Fruit fly (Drosophila melanogaster) whole organism, embryonic: ENCODE data around the gene Or88a.
A peak's percentile ranks its signal among the peaks of the same experiment; 100 is the strongest.

Experiments used
- Abd-B ChIP-seq: fragments of 200-800 bp; sonication (Bioruptor generic); optimal IDR thresholded peaks from 2 replicates; lab custom pipeline; 2018; ENCODE audit warnings: missing biosample characterization, mild to moderate bottlenecking, missing genetic modification characterization, moderate library complexity
- Ada2b ChIP-seq: fragments of 200-800 bp; sonication (Bioruptor generic); IDR thresholded peaks from 2 replicates; pipeline ENCODE4 v1.3.6; 2022; ENCODE audit warnings: missing biosample characterization, missing genetic modification characterization
- Antp ChIP-seq: fragments of 200-800 bp; sonication (Bioruptor generic); optimal IDR thresholded peaks from 3 replicates; lab custom pipeline; 2016; ENCODE audit warnings: missing biosample characterization, missing genetic modification characterization
- Blimp-1 ChIP-seq: fragments of 200-800 bp; sonication (Bioruptor generic); optimal IDR thresholded peaks from 3 replicates; lab custom pipeline; 2018; ENCODE audit warnings: missing biosample characterization, missing genetic modification characterization, mild to moderate bottlenecking, moderate library complexity, missing genetic modification reagents
- CG10654 ChIP-seq: fragments of 200-800 bp; sonication (Bioruptor generic); optimal IDR thresholded peaks from 2 replicates; lab custom pipeline; 2016; ENCODE audit warnings: missing biosample characterization, missing genetic modification characterization
- CG11093 ChIP-seq: fragments of 200-800 bp; sonication (Bioruptor generic); IDR thresholded peaks from 3 replicates; pipeline ENCODE4 v1.3.6; 2022; ENCODE audit warnings: missing biosample characterization, missing genetic modification characterization
- CG11247 ChIP-seq: fragments of 200-800 bp; sonication (Bioruptor generic); IDR thresholded peaks from 2 replicates; pipeline ENCODE4 v1.3.6; 2022; ENCODE audit warnings: missing biosample characterization, missing genetic modification characterization
- CG12071 ChIP-seq: fragments of 200-800 bp; sonication (Bioruptor generic); optimal IDR thresholded peaks from 3 replicates; lab custom pipeline; 2018; ENCODE audit warnings: missing biosample characterization, mild to moderate bottlenecking, missing genetic modification characterization
- CG12155 ChIP-seq: fragments of 200-800 bp; sonication (Bioruptor generic); optimal IDR thresholded peaks from 3 replicates; lab custom pipeline; 2016; ENCODE audit warnings: missing biosample characterization, missing genetic modification characterization
- CG12942 ChIP-seq: fragments of 200-800 bp; sonication (Bioruptor generic); optimal IDR thresholded peaks from 3 replicates; lab custom pipeline; 2016; ENCODE audit warnings: missing biosample characterization, missing genetic modification characterization
- CG15514 ChIP-seq: fragments of 200-800 bp; sonication (Bioruptor generic); optimal IDR thresholded peaks from 3 replicates; lab custom pipeline; 2017; ENCODE audit warnings: missing biosample characterization, missing genetic modification characterization, mild to moderate bottlenecking, moderate library complexity, missing genetic modification reagents
- CG17186 ChIP-seq: fragments of 200-800 bp; sonication (Bioruptor generic); optimal IDR thresholded peaks from 3 replicates; lab custom pipeline; 2017; ENCODE audit warnings: missing biosample characterization, missing genetic modification reagents, missing genetic modification characterization
- CG17385 ChIP-seq: fragments of 200-800 bp; sonication (Bioruptor generic); optimal IDR thresholded peaks from 3 replicates; lab custom pipeline; 2018; ENCODE audit warnings: missing biosample characterization, mild to moderate bottlenecking, missing genetic modification characterization
- CG18262 ChIP-seq: fragments of 200-800 bp; optimal IDR thresholded peaks from 3 replicates; lab custom pipeline; 2019; ENCODE audit warnings: missing biosample characterization, mild to moderate bottlenecking, missing genetic modification characterization, moderate library complexity
- CG18476 ChIP-seq: fragments of 200-800 bp; sonication (Bioruptor generic); optimal IDR thresholded peaks from 2 replicates; lab custom pipeline; 2016; ENCODE audit warnings: missing biosample characterization, mild to moderate bottlenecking, missing genetic modification characterization
- CG2129 ChIP-seq: fragments of 200-800 bp; sonication (Bioruptor generic); IDR thresholded peaks from 2 replicates; pipeline ENCODE4 v1.3.6; 2022; ENCODE audit warnings: missing biosample characterization, missing genetic modification characterization; ENCODE audit not compliant: partially characterized antibody
- CG2202 ChIP-seq: fragments of 200-800 bp; sonication (Bioruptor generic); optimal IDR thresholded peaks from 2 replicates; lab custom pipeline; 2018; ENCODE audit warnings: missing biosample characterization, mild to moderate bottlenecking, missing genetic modification characterization
- CG30403 ChIP-seq: fragments of 200-800 bp; sonication (Bioruptor generic); optimal IDR thresholded peaks from 3 replicates; lab custom pipeline; 2016; ENCODE audit warnings: missing biosample characterization, missing genetic modification characterization
- CG31224 ChIP-seq: fragments of 200-800 bp; sonication (Bioruptor generic); IDR thresholded peaks from 2 replicates; pipeline ENCODE4 v1.3.6; 2022; ENCODE audit warnings: missing biosample characterization, missing genetic modification characterization
- CG33557 ChIP-seq: fragments of 200-800 bp; sonication (Bioruptor generic); optimal IDR thresholded peaks from 2 replicates; lab custom pipeline; 2019; ENCODE audit warnings: missing biosample characterization, mild to moderate bottlenecking, missing genetic modification characterization, moderate library complexity
- CG4404 ChIP-seq: fragments of 200-800 bp; sonication (Bioruptor generic); IDR thresholded peaks from 2 replicates; pipeline ENCODE4 v1.3.6; 2022; ENCODE audit warnings: missing biosample characterization, missing genetic modification characterization
- CG5245 ChIP-seq: fragments of 200-800 bp; sonication (Bioruptor generic); optimal IDR thresholded peaks from 3 replicates; lab custom pipeline; 2016; ENCODE audit warnings: missing biosample characterization, missing genetic modification characterization
- CG6813 ChIP-seq: fragments of 200-800 bp; sonication (Bioruptor generic); optimal IDR thresholded peaks from 2 replicates; lab custom pipeline; 2017; ENCODE audit warnings: missing biosample characterization, missing genetic modification characterization, mild to moderate bottlenecking, moderate library complexity, missing genetic modification reagents
- CG8290 ChIP-seq, 3 experiments: fragments of 200-800 bp; sonication (Bioruptor generic); optimal IDR thresholded peaks; 2 replicates each; lab custom pipeline; 2016 to 2019; ENCODE audit warnings: missing biosample characterization in 3 of 3, missing genetic modification characterization in 3 of 3, mild to moderate bottlenecking in 2 of 3, moderate library complexity in 1 of 3
- CG9437 ChIP-seq: fragments of 200-800 bp; sonication (Bioruptor generic); optimal IDR thresholded peaks from 2 replicates; lab custom pipeline; 2018; ENCODE audit warnings: missing biosample characterization, mild to moderate bottlenecking, missing genetic modification characterization
- Dip2 ChIP-seq: fragments of 200-800 bp; sonication (Bioruptor generic); IDR thresholded peaks from 2 replicates; pipeline ENCODE4 v1.3.6; 2022; ENCODE audit warnings: missing biosample characterization, missing genetic modification characterization
- Doc2 ChIP-seq: fragments of 200-800 bp; sonication (Bioruptor generic); IDR thresholded peaks from 2 replicates; pipeline ENCODE4 v1.3.6; 2022; ENCODE audit warnings: missing biosample characterization, missing genetic modification characterization
- Dp ChIP-seq: fragments of 200-800 bp; sonication (Bioruptor generic); optimal IDR thresholded peaks from 2 replicates; lab custom pipeline; 2018; ENCODE audit warnings: missing biosample characterization, mild to moderate bottlenecking, missing genetic modification characterization, moderate library complexity
- GATAe ChIP-seq: fragments of 200-800 bp; sonication (Bioruptor generic); conservative IDR thresholded peaks from 2 replicates; pipeline ENCODE4 v1.3.6; 2022; ENCODE audit warnings: missing biosample characterization, missing genetic modification characterization
- Gug ChIP-seq: fragments of 200-800 bp; sonication (Bioruptor generic); IDR thresholded peaks from 4 replicates; pipeline ENCODE4 v1.3.6; 2022; ENCODE audit warnings: missing biosample characterization, missing genetic modification characterization
- HmgZ ChIP-seq: fragments of 200-800 bp; sonication (Bioruptor generic); optimal IDR thresholded peaks from 2 replicates; lab custom pipeline; 2018; ENCODE audit warnings: missing biosample characterization, mild to moderate bottlenecking, missing genetic modification characterization
- NK7.1 ChIP-seq: fragments of 200-800 bp; sonication (Bioruptor generic); optimal IDR thresholded peaks from 3 replicates; lab custom pipeline; 2016; ENCODE audit warnings: missing biosample characterization, missing genetic modification characterization
- aop ChIP-seq: fragments of 200-800 bp; sonication (Bioruptor generic); IDR thresholded peaks from 2 replicates; pipeline ENCODE4 v1.3.6; 2022; ENCODE audit warnings: missing biosample characterization, missing genetic modification characterization
- cg ChIP-seq: fragments of 200-800 bp; sonication (Bioruptor generic); optimal IDR thresholded peaks from 3 replicates; lab custom pipeline; 2019; ENCODE audit warnings: missing biosample characterization, mild to moderate bottlenecking, missing genetic modification characterization, moderate library complexity
- chn ChIP-seq: fragments of 200-800 bp; sonication (Bioruptor generic); optimal IDR thresholded peaks from 2 replicates; lab custom pipeline; 2016; ENCODE audit warnings: missing biosample characterization, missing genetic modification characterization
- eyg ChIP-seq: fragments of 200-800 bp; sonication (Bioruptor generic); optimal IDR thresholded peaks from 3 replicates; lab custom pipeline; 2016; ENCODE audit warnings: missing biosample characterization, missing genetic modification characterization
- fd3F ChIP-seq: fragments of 200-800 bp; sonication (Bioruptor generic); optimal IDR thresholded peaks from 2 replicates; lab custom pipeline; 2018; ENCODE audit warnings: missing biosample characterization, mild to moderate bottlenecking, missing genetic modification characterization, moderate library complexity
- her ChIP-seq: fragments of 200-800 bp; sonication (Bioruptor generic); optimal IDR thresholded peaks from 2 replicates; lab custom pipeline; 2016; ENCODE audit warnings: missing biosample characterization, missing genetic modification characterization
- inv ChIP-seq: fragments of 200-800 bp; sonication (Bioruptor generic); IDR thresholded peaks from 2 replicates; pipeline ENCODE4 v1.3.6; 2022; ENCODE audit warnings: missing biosample characterization, missing genetic modification characterization; ENCODE audit not compliant: partially characterized antibody
- jigr1 ChIP-seq: fragments of 200-800 bp; sonication (Bioruptor generic); IDR thresholded peaks from 3 replicates; pipeline ENCODE4 v1.3.6; 2022; ENCODE audit warnings: missing biosample characterization, missing genetic modification characterization
- nerfin-2 ChIP-seq: fragments of 200-800 bp; sonication (Bioruptor generic); IDR thresholded peaks from 2 replicates; pipeline ENCODE4 v1.3.6; 2022; ENCODE audit warnings: missing biosample characterization, missing genetic modification characterization; ENCODE audit not compliant: partially characterized antibody
- pan ChIP-seq, 4 experiments: fragments of >200 bp in 3 of 4; fragments of 200-800 bp in 1 of 4; sonication (Bioruptor generic) in 1 of 4; optimal IDR thresholded peaks in 3 of 4; IDR thresholded peaks in 1 of 4; 2 replicates each; pipeline versions ENCODE4 v1.3.6 to Lab custom; 2017 to 2022; ENCODE audit warnings: missing biosample characterization in 2 of 4, missing genetic modification characterization in 2 of 4, mixed read lengths in 1 of 4
- pita ChIP-seq: fragments of 200-800 bp; sonication (Bioruptor generic); optimal IDR thresholded peaks from 2 replicates; lab custom pipeline; 2017; ENCODE audit warnings: missing biosample characterization, mild to moderate bottlenecking, missing genetic modification characterization
- sim ChIP-seq: fragments of 200-800 bp; sonication (Bioruptor generic); IDR thresholded peaks from 2 replicates; pipeline ENCODE4 v1.3.6; 2022; ENCODE audit warnings: missing biosample characterization, missing genetic modification characterization
- sna ChIP-seq: fragments of 200-800 bp; sonication (Bioruptor generic); IDR thresholded peaks from 2 replicates; pipeline ENCODE4 v1.3.6; 2022; ENCODE audit warnings: missing biosample characterization, missing genetic modification characterization; ENCODE audit not compliant: partially characterized antibody
- stwl ChIP-seq: fragments of 200-800 bp; sonication (Bioruptor generic); optimal IDR thresholded peaks from 3 replicates; lab custom pipeline; 2018; ENCODE audit warnings: missing biosample characterization, mild to moderate bottlenecking, missing genetic modification characterization, moderate library complexity
- unc-4 ChIP-seq: fragments of 200-800 bp; sonication (Bioruptor generic); IDR thresholded peaks from 2 replicates; pipeline ENCODE4 v1.3.6; 2022; ENCODE audit warnings: missing biosample characterization, missing genetic modification characterization; ENCODE audit not compliant: partially characterized antibody

Gene Or88a

DNA sequence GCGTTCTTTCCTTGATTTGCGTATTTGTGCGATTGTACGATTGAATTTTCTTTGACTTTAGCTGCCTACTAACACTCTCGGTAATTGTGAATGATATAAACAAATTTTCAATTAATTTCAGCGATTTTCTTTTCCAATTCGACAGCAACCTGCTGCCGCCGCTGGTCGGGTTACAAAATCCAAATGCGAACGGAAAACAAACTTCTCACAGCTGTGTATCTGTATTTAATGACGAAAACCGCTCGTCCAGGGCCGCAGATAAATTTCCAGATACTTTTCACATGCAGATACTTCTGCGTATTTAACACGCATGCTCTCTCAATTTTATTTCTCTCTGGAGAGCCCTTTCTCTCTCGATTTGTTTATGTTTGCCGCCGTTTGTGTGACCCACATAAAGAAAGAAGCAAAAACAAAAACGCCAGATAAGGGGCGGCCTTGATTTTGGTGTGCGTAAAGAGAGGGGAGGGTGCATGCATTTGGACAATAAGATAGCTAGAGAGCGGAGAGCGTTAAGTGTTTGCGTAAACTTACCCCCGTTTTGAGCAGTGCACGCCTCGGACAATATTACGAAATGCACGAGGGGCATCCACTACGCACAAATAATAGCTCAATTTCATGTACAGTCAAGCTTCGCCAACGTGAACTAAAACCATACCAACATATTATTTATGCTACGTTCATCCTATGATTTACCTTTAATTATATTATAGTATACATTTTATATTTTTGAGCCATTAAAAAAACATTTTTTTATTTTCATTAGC lies 905 bp upstream of the Or88a start, which contains the start of gene CG12402 (continued):
- TF ChIP-seq pan (optimal IDR thresholded peaks at IDR 0.05; lab: Kevin White, UChicago) (no peak), pan (GFP tag; optimal IDR thresholded peaks at IDR 0.05 in 1 of 2, IDR thresholded peaks at IDR 0.05 in 1 of 2) (peak in 1 of 2 experiments; percentile 90), Dp (peak; percentile 12), CG2129 (GFP tag; lab: Robert Waterston, UW) (no peak), CG4404 (GFP tag; lab: Robert Waterston, UW) (peak; percentile 29; the same call in 1 of the 2 replicates), HmgZ (tag; lab: Kevin White, UChicago) (peak; percentile 73), GATAe (GFP tag; lab: Robert Waterston, UW) (peak; percentile 74), eyg (GFP tag; lab: Kevin White, UChicago) (peak; percentile 6), her (GFP tag; lab: Kevin White, UChicago) (peak; percentile 72), pita (GFP tag; lab: Kevin White, UChicago) (no peak), CG17385 (peak; percentile 70), CG11093 (GFP tag; lab: Robert Waterston, UW) (peak; percentile 76; the same call in 2 of the 3 replicates), sim (peak; percentile 61; the same call in 1 of the 2 replicates), CG9437 (GFP tag; lab: Kevin White, UChicago) (peak; percentile 63), CG10654 (GFP tag; lab: Kevin White, UChicago) (peak; percentile 85), CG8290 (GFP tag; optimal IDR thresholded peaks at IDR 0.05; lab: Kevin White, UChicago) (peak; percentile 82), CG8290 (tag; optimal IDR thresholded peaks at IDR 0.05; lab: Kevin White, UChicago) (peak; percentile 53 to 90), Gug (GFP tag; lab: Robert Waterston, UW) (peak; percentile 70; the same call in 3 of the 4 replicates), unc-4 (GFP tag; lab: Robert Waterston, UW) (peak; percentile 42; the same call in 1 of the 2 replicates), CG6813 (GFP tag; lab: Kevin White, UChicago) (peak; percentile 86), CG12942 (GFP tag; lab: Kevin White, UChicago) (peak; percentile 55), CG17186 (GFP tag; lab: Kevin White, UChicago) (peak; percentile 50), chn (GFP tag; lab: Kevin White, UChicago) (peak; percentile 87), CG12155 (GFP tag; lab: Kevin White, UChicago) (peak; percentile 68), CG11247 (GFP tag; lab: Robert Waterston, UW) (peak; percentile 78), Antp (GFP tag; lab: Kevin White, UChicago) (peak; percentile 78), Ada2b (peak; percentile 88), stwl (peak; percentile 6), jigr1 (GFP tag; lab: Robert Waterston, UW) (no peak), CG18262 (peak; percentile 85), CG5245 (peak; percentile 79), CG15514 (GFP tag; lab: Kevin White, UChicago) (peak; percentile 74), CG33557 (GFP tag; lab: Kevin White, UChicago) (peak; percentile 45), CG31224 (GFP tag; lab: Robert Waterston, UW) (peak; percentile 56), Dip2 (no peak), CG12071 (GFP tag; lab: Kevin White, UChicago) (peak; percentile 81), CG2202 (tag; lab: Kevin White, UChicago) (peak; percentile 64), inv (GFP tag; lab: Robert Waterston, UW) (no peak), Blimp-1 (GFP tag; lab: Kevin White, UChicago) (peak; percentile 82), NK7.1 (GFP tag; lab: Kevin White, UChicago) (peak; percentile 11), Abd-B (GFP tag; lab: Kevin White, UChicago) (peak; percentile 71), sna (GFP tag; lab: Robert Waterston, UW) (peak; percentile 19; the same call in 1 of the 2 replicates), aop (GFP tag; lab: Robert Waterston, UW) (peak; percentile 9; the same call in 1 of the 2 replicates), cg (GFP tag; lab: Kevin White, UChicago) (peak; percentile 84), CG30403 (peak; percentile 85), CG18476 (GFP tag; lab: Kevin White, UChicago) (peak; percentile 73), nerfin-2 (GFP tag; lab: Robert Waterston, UW) (no peak), fd3F (peak; percentile 72), Doc2 (GFP tag; lab: Robert Waterston, UW) (no peak)
